Worm (Caenorhabditis elegans) whole organism, mixed stage, embryonic: ENCODE measurements around the gene M02B1.4.

Source experiments
- blmp-1 ChIP-seq: fragments of 150-350 bp; optimal IDR thresholded peaks from 2 replicates; lab custom pipeline; 2014; ENCODE audit warnings: missing biosample characterization, missing genetic modification characterization
- pha-4 ChIP-seq: fragments of 150-350 bp; optimal IDR thresholded peaks from 2 replicates; lab custom pipeline; 2018; ENCODE audit warnings: missing biosample characterization, missing genetic modification reagents, missing genetic modification characterization
- snpc-4 ChIP-seq: fragments of 150-350 bp; optimal IDR thresholded peaks from 2 replicates; lab custom pipeline; 2014; ENCODE audit warnings: missing biosample characterization, missing genetic modification characterization
- ztf-11 ChIP-seq: fragments of 150-350 bp; optimal IDR thresholded peaks from 2 replicates; lab custom pipeline; 2014; ENCODE audit warnings: missing biosample characterization, missing genetic modification characterization

DNA sequence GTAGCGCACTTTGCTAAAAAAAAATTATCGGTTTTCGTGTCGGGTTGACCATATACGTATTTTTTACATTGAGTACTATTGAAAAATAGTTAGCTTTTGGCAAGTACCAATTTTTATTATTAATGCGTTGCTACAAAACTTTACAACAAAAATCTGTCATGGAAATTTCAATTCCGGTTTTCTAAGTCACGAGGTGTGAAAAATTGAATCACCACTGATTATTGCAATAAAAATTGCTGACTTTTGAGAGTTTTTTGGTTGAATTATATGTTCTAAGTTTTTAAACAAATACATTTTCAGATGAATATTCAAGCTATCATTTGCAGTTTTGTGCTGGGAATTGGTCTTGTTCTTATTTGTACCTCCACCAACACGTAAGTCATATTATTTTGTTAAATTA, 34.2 kb downstream of the M02B1.4 start, which contains the start of gene F07C6.2:
- TF ChIP-seq blmp-1 (no peak), pha-4 (no peak), ztf-11 (no peak), snpc-4 (no peak)
